Fruit fly (Drosophila melanogaster) whole organism, larva: ENCODE data around the gene Mgat3.
A peak's percentile ranks its signal among the peaks of the same experiment; 100 is the strongest.

Experiments
- noc ChIP-seq: fragments of 200-800 bp; sonication (Bioruptor generic); optimal IDR thresholded peaks from 3 replicates; lab custom pipeline; 2019; ENCODE audit warnings: missing biosample characterization, mild to moderate bottlenecking, missing genetic modification characterization, moderate library complexity

Mgat3 gene

dm6 chr2L:13202960-13203436 is 20.6 kb upstream of the Mgat3 start, which contains the start of gene CG16972:
Gene CG16972 (minus strand): TSS chr2L:13203295.
- TF ChIP-seq noc, result no peak

- no peak for TF ChIP-seq noc
Measured at dm6 chr2L:13195822-13196221, 13.4 kb upstream of the Mgat3 start.

- no peak for TF ChIP-seq noc
Measured at dm6 chr2L:13191894-13192293, 9.5 kb upstream of the Mgat3 start, which contains the start of the genes CG16974 and Edem2. Gene CG16974 (minus strand): TSS chr2L:13191979. Gene Edem2 (plus strand): TSS chr2L:13192201.

dm6 chr2L:13191052-13191678 is 8.8 kb upstream of the Mgat3 start:
- TF ChIP-seq noc, result no peak

- TF ChIP-seq noc, result peak; percentile 93
Measured at dm6 chr2L:13190534-13190933, 8.1 kb upstream of the Mgat3 start.

dm6 chr2L:13183150-13183549 is 754 bp upstream of the Mgat3 start, which contains the start of gene Rsph1:
Gene Rsph1 (plus strand): TSS chr2L:13183450.
- TF ChIP-seq noc, result no peak

- TF ChIP-seq noc, result no peak
Measured at dm6 chr2L:13179095-13179494, 3.3 kb downstream of the Mgat3 start, which contains the start of gene Alg7. Gene Alg7 (plus strand): TSS chr2L:13179247.

- TF ChIP-seq noc, result no peak
Measured at dm6 chr2L:13176701-13177249, 5.6 kb downstream of the Mgat3 start, which contains the start of the genes Sfmbt and CG5439. Gene Sfmbt (minus strand): TSS chr2L:13176785. Gene CG5439 (plus strand): TSS chr2L:13177150.

- no peak for TF ChIP-seq noc
Measured at dm6 chr2L:13176123-13176522, 6.3 kb downstream of the Mgat3 start, which contains the start of gene CG43925. Gene CG43925 (plus strand): TSS chr2L:13176423.

- TF ChIP-seq noc, result no peak
Measured at dm6 chr2L:13165802-13166347, 16.5 kb downstream of the Mgat3 start, which contains the start of gene DnaJ-H. Gene DnaJ-H (minus strand): TSS chr2L:13166072.

dm6 chr2L:13164994-13165801 is 17.2 kb downstream of the Mgat3 start, which contains the start of gene Sirt1:
Gene Sirt1 (plus strand): TSS chr2L:13165564.
- peak; percentile 89 for TF ChIP-seq noc

dm6 chr2L:13160227-13160626 is 22.2 kb downstream of the Mgat3 start, which contains the start of gene kmg:
Gene kmg (plus strand): TSS chr2L:13160527.
- TF ChIP-seq noc, result no peak

dm6 chr2L:13158510-13158909 is 23.9 kb downstream of the Mgat3 start, which contains the start of gene Pk34A:
Gene Pk34A (plus strand): TSS chr2L:13158810.
- no peak for TF ChIP-seq noc

- no peak for TF ChIP-seq noc
Measured at dm6 chr2L:13157903-13158302, 24.5 kb downstream of the Mgat3 start.

dm6 chr2L:13156349-13156748 is 26.0 kb downstream of the Mgat3 start:
- TF ChIP-seq noc, result no peak

dm6 chr2L:13154313-13154712 is 28.1 kb downstream of the Mgat3 start:
- TF ChIP-seq noc, result no peak
